Worm (Caenorhabditis elegans): ENCODE measurements around the gene srh-122.

DNA sequence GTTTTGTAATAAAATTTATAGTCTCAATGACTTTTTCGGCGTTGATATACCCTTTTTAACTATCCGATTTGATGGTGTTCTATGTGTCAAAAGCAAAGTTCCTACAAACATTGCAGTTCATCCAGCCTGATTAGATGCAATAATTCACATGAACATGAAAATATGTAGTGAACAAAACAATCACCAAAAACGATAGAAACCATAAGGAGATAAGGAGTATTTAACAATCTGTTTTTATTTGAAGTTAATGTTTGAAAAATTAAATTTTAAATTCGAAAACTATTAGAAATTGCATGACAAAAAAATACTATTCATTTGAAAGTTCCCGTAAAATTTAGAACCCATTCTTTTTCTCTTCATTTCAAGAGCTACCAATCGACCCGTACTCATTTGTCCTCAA is 49.1 kb upstream of the srh-122 start, which contains the start of gene fbxa-209:
- TF ChIP-seq nhr-11 (tag; optimal IDR thresholded peaks at IDR 0.05) (no peak), ceh-31 (tag; optimal IDR thresholded peaks at IDR 0.05) (no peak), pha-4 (tag; optimal IDR thresholded peaks at IDR 0.05) (no peak), fkh-10 (GFP tag; optimal IDR thresholded peaks at IDR 0.05) (no peak)
